Worm (Caenorhabditis elegans) whole organism, midembryonic: ENCODE results near the gene Y71H2AM.20.

Experiments used
- cog-1 ChIP-seq: sonication (generic microtip); optimal IDR thresholded peaks from 2 replicates; lab custom pipeline; 2016; ENCODE audit warnings: missing genetic modification characterization, missing compliant biosample characterization
- flt-1 ChIP-seq: fragments of 200-800 bp; sonication (Bioruptor generic); IDR thresholded peaks from 2 replicates; pipeline ENCODE4 v1.3.6; 2022; ENCODE audit warnings: missing genetic modification characterization, missing compliant biosample characterization
- klf-2 ChIP-seq: fragments of 200-800 bp; sonication (Bioruptor generic); conservative IDR thresholded peaks from 2 replicates; pipeline ENCODE4 v1.3.6; 2022; ENCODE audit warnings: missing genetic modification reagents, missing genetic modification characterization, missing compliant biosample characterization
- med-1 ChIP-seq: sonication (generic microtip); optimal IDR thresholded peaks from 2 replicates; lab custom pipeline; 2017; ENCODE audit warnings: missing genetic modification characterization, mild to moderate bottlenecking, missing compliant biosample characterization, antibody characterized with exemption, missing genetic modification reagents; ENCODE audit not compliant: insufficient read depth
- ref-1 ChIP-seq: fragments of 200-800 bp; sonication (Bioruptor generic); conservative IDR thresholded peaks from 2 replicates; pipeline ENCODE4 v1.3.6; 2022; ENCODE audit warnings: missing genetic modification reagents, missing genetic modification characterization, missing compliant biosample characterization
- tab-1 ChIP-seq: fragments of 200-800 bp; sonication (Bioruptor generic); IDR thresholded peaks from 2 replicates; pipeline ENCODE4 v1.3.6; 2022; ENCODE audit warnings: missing genetic modification characterization, missing compliant biosample characterization
- ztf-29 ChIP-seq: fragments of 200-800 bp; sonication (Bioruptor generic); IDR thresholded peaks from 2 replicates; pipeline ENCODE4 v1.3.6; 2022; ENCODE audit warnings: missing genetic modification reagents, missing genetic modification characterization, missing compliant biosample characterization

- TF ChIP-seq ref-1 (no peak), ztf-29 (GFP tag; lab: Robert Waterston, UW) (no peak), cog-1 (no peak), klf-2 (GFP tag; lab: Robert Waterston, UW) (no peak), flt-1 (no peak), tab-1 (GFP tag; lab: Robert Waterston, UW) (no peak), med-1 (GFP tag; lab: Kevin White, UChicago) (no peak)
These were observed 3.9 kb downstream of the Y71H2AM.20 start for ce11 chrIII:2781833-2782232.
